Worm (Caenorhabditis elegans) whole organism, midembryonic: ENCODE measurements around the gene srz-24.

Experiments used
- T22C8.4 ChIP-seq: fragments of 200-800 bp; sonication (Bioruptor generic); IDR thresholded peaks from 2 replicates; pipeline ENCODE4 v1.3.6; 2022; ENCODE audit warnings: missing genetic modification characterization, missing compliant biosample characterization
- cog-1 ChIP-seq: sonication (generic microtip); optimal IDR thresholded peaks from 2 replicates; lab custom pipeline; 2016; ENCODE audit warnings: missing genetic modification characterization, missing compliant biosample characterization
- flt-1 ChIP-seq: fragments of 200-800 bp; sonication (Bioruptor generic); IDR thresholded peaks from 2 replicates; pipeline ENCODE4 v1.3.6; 2022; ENCODE audit warnings: missing genetic modification characterization, missing compliant biosample characterization
- klf-2 ChIP-seq: fragments of 200-800 bp; sonication (Bioruptor generic); conservative IDR thresholded peaks from 2 replicates; pipeline ENCODE4 v1.3.6; 2022; ENCODE audit warnings: missing genetic modification reagents, missing genetic modification characterization, missing compliant biosample characterization
- med-1 ChIP-seq: sonication (generic microtip); optimal IDR thresholded peaks from 2 replicates; lab custom pipeline; 2017; ENCODE audit warnings: missing genetic modification characterization, mild to moderate bottlenecking, missing compliant biosample characterization, antibody characterized with exemption, missing genetic modification reagents; ENCODE audit not compliant: insufficient read depth
- ref-1 ChIP-seq: fragments of 200-800 bp; sonication (Bioruptor generic); conservative IDR thresholded peaks from 2 replicates; pipeline ENCODE4 v1.3.6; 2022; ENCODE audit warnings: missing genetic modification reagents, missing genetic modification characterization, missing compliant biosample characterization
- tab-1 ChIP-seq: fragments of 200-800 bp; sonication (Bioruptor generic); IDR thresholded peaks from 2 replicates; pipeline ENCODE4 v1.3.6; 2022; ENCODE audit warnings: missing genetic modification characterization, missing compliant biosample characterization
- ztf-23 ChIP-seq: fragments of 200-800 bp; sonication (Bioruptor generic); IDR thresholded peaks from 2 replicates; pipeline ENCODE4 v1.3.6; 2022; ENCODE audit warnings: missing genetic modification reagents, missing genetic modification characterization, missing compliant biosample characterization
- ztf-29 ChIP-seq: fragments of 200-800 bp; sonication (Bioruptor generic); IDR thresholded peaks from 2 replicates; pipeline ENCODE4 v1.3.6; 2022; ENCODE audit warnings: missing genetic modification reagents, missing genetic modification characterization, missing compliant biosample characterization

srz-24 gene

ce11 chrIV:4938664-4939063 lies 42.3 kb downstream of the srz-24 start, which contains the start of gene str-168:
Gene str-168 (plus strand): TSS chrIV:4938964.
- TF ChIP-seq klf-2 (no peak), cog-1 (tag; lab: Kevin White, UChicago) (no peak), T22C8.4 (GFP tag; lab: Robert Waterston, UW) (no peak)

DNA sequence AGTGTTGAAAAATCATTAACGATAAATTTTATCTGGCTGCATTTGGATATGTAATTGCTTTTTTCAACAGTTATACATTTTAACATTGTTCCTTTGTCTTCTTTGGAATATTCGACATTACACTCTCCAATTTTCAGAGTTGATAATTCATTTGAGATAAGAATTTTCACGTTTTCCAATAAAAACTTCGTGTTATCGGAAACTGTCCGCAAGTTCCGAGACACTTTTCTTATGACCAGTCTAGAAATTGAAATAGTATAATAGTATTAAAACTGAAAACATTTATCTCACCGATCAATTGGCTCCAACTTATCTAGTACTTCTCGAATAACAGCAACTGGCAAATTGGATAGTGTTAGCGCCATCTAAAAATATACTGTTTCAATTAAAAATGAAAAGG lies 43.3 kb downstream of the srz-24 start, which contains the start of gene fbxa-86:
Gene fbxa-86 (minus strand): TSS at position 367 of the 400 bp plus-strand sequence.
- TF ChIP-seq cog-1 (tag; lab: Kevin White, UChicago), result no peak
- no peak for TF ChIP-seq ztf-23 (GFP tag; lab: Robert Waterston, UW)
- TF ChIP-seq tab-1 (GFP tag; lab: Robert Waterston, UW), result no peak
- no peak for TF ChIP-seq flt-1
- no peak for TF ChIP-seq med-1
- no peak for TF ChIP-seq ref-1 (GFP tag; lab: Robert Waterston, UW)
- TF ChIP-seq ztf-29 (GFP tag; lab: Robert Waterston, UW), result no peak
- TF ChIP-seq klf-2, result no peak
- no peak for TF ChIP-seq T22C8.4 (GFP tag; lab: Robert Waterston, UW)

- TF ChIP-seq flt-1 (no peak), tab-1 (GFP tag; lab: Robert Waterston, UW) (no peak), cog-1 (tag; lab: Kevin White, UChicago) (no peak), med-1 (no peak), ref-1 (GFP tag; lab: Robert Waterston, UW) (no peak), klf-2 (no peak), ztf-23 (GFP tag; lab: Robert Waterston, UW) (no peak), ztf-29 (GFP tag; lab: Robert Waterston, UW) (no peak), T22C8.4 (GFP tag; lab: Robert Waterston, UW) (no peak)
Observed at ce11 chrIV:4934103-4934502, 46.8 kb downstream of the srz-24 start, which contains the start of gene str-153. Gene str-153 (plus strand): TSS chrIV:4934403.

- TF ChIP-seq tab-1 (GFP tag; lab: Robert Waterston, UW), result no peak
- no peak for TF ChIP-seq klf-2
- no peak for TF ChIP-seq flt-1
- no peak for TF ChIP-seq ref-1 (GFP tag; lab: Robert Waterston, UW)
- no peak for TF ChIP-seq T22C8.4 (GFP tag; lab: Robert Waterston, UW)
- TF ChIP-seq ztf-23 (GFP tag; lab: Robert Waterston, UW), result no peak
- no peak for TF ChIP-seq med-1
- TF ChIP-seq cog-1 (tag; lab: Kevin White, UChicago), result no peak
- TF ChIP-seq ztf-29 (GFP tag; lab: Robert Waterston, UW), result no peak
Observed at ce11 chrIV:4930754-4931322, 50.1 kb downstream of the srz-24 start.

- no peak for TF ChIP-seq klf-2
- no peak for TF ChIP-seq ztf-23 (GFP tag; lab: Robert Waterston, UW)
- no peak for TF ChIP-seq cog-1 (tag; lab: Kevin White, UChicago)
- TF ChIP-seq flt-1, result no peak
- TF ChIP-seq ref-1 (GFP tag; lab: Robert Waterston, UW), result no peak
- no peak for TF ChIP-seq tab-1 (GFP tag; lab: Robert Waterston, UW)
- TF ChIP-seq med-1, result no peak
- TF ChIP-seq T22C8.4 (GFP tag; lab: Robert Waterston, UW), result no peak
- TF ChIP-seq ztf-29 (GFP tag; lab: Robert Waterston, UW), result no peak
Observed at ce11 chrIV:4930045-4930444, 50.9 kb downstream of the srz-24 start, which contains the start of gene Y9C9A.8. Gene Y9C9A.8 (plus strand): TSS chrIV:4930345.
